Worm (Caenorhabditis elegans): ENCODE results near the gene F21A3.2.

DNA sequence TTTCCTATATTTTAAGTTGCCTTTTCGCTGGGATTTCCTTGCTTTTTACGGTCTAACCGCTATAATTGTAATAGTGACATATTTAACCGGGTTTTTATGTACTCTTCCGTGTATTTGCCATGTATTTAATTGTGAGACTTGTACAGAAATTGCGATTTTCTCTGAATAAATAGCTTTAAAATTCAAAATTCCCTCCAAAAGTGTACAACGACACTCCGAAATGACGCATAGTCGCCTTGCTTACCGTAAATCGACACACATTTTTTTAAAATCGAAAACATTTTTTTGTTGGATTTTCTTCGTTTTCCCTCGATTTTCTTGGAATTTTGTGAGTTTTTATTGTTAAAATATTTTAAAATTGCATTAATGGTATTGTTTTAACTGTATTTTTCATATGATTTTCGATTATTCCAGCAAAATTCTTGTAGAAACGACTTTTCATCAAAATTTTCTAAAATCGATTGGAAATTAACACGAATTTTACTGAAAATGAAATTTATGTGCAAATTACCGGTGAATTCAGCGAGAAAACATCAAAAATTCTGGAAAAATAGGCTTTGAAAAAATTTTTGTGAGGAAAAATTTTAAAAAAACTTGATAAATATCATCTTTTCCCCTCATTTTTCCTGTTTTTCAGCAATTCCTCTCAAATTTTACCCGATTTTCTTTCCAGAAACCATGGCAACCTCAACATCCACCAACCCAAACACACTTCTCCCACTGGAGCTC is 36.1 kb upstream of the F21A3.2 start, which contains the start of gene lsm-5:
- TF ChIP-seq nhr-12 (tag; optimal IDR thresholded peaks at IDR 0.05) (no peak), lin-39 (tag; optimal IDR thresholded peaks at IDR 0.05) (peak; percentile 7)

Measured in whole organism, L3 larva.